Fruit fly (Drosophila melanogaster) whole organism, wandering third instar larva: ENCODE data around the gene Cyp4ae1.

Experiments used
- Dif ChIP-seq: fragments of 200-275, 200-300 bp; sonication (Bioruptor generic); optimal IDR thresholded peaks from 2 replicates; lab custom pipeline; 2018; ENCODE audit warnings: missing biosample characterization, missing genetic modification characterization; ENCODE audit not compliant: partially characterized antibody
- Myc ChIP-seq: fragments of >200 bp; optimal IDR thresholded peaks from 2 replicates; lab custom pipeline; 2017
- br ChIP-seq: fragments of 200-800 bp; sonication (Bioruptor generic); optimal IDR thresholded peaks from 2 replicates; lab custom pipeline; 2016; ENCODE audit warnings: missing biosample characterization, missing genetic modification characterization
- tai ChIP-seq: sonication (Bioruptor generic); optimal IDR thresholded peaks from 2 replicates; lab custom pipeline; 2016; ENCODE audit warnings: missing biosample characterization, missing genetic modification characterization

DNA sequence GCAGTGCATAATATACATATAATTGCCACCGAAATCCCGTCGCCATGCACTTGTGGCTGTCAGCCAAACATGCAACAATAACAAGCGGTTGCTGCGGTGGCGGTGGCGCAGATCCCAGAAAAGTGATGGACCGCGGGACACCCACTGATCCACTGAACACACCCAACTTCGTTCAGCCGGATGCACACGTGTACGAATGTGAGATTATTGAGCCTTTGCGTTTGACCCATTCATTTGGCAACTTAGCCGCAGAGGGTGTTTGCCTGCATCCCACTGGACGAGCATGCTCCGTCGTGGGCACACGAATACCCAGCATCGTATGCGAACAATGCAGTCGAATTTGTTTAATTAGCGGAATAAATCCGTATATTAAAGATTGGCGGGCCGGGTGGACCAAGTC, 13.4 kb upstream of the Cyp4ae1 start:
- no peak for TF ChIP-seq br
- TF ChIP-seq Myc, result no peak
- no peak for TF ChIP-seq tai
- no peak for TF ChIP-seq Dif (GFP tag; lab: Kevin White, UChicago)
